Worm (Caenorhabditis elegans) whole organism, L4 larva: ENCODE results near the gene pho-8.

Experiments
- D1046.2 ChIP-seq: fragments of 200-800 bp; sonication (Bioruptor generic); IDR thresholded peaks from 2 replicates; pipeline ENCODE4 v1.3.6; 2022; ENCODE audit warnings: missing genetic modification characterization, missing compliant biosample characterization
- F44E2.7 ChIP-seq: fragments of 200-800 bp; sonication (Bioruptor generic); IDR thresholded peaks from 2 replicates; pipeline ENCODE4 v2.1.2; 2022; ENCODE audit warnings: missing genetic modification characterization, missing compliant biosample characterization
- Y48G9A.11 ChIP-seq: fragments of 200-800 bp; sonication (Bioruptor generic); IDR thresholded peaks from 2 replicates; pipeline ENCODE4 v1.3.6; 2022; ENCODE audit warnings: missing genetic modification reagents, missing genetic modification characterization, missing compliant biosample characterization
- ZK337.2 ChIP-seq: fragments of 200-800 bp; sonication (Bioruptor generic); IDR thresholded peaks from 2 replicates; pipeline ENCODE4 v1.3.6; 2022; ENCODE audit warnings: missing genetic modification reagents, missing genetic modification characterization, missing compliant biosample characterization
- aha-1 ChIP-seq: fragments of 150-350 bp; peaks from one replicate; lab custom pipeline; 2014; ENCODE audit warnings: missing biosample characterization, missing genetic modification characterization
- aly-2 ChIP-seq: sonication (generic microtip); optimal IDR thresholded peaks from 2 replicates; lab custom pipeline; 2018; ENCODE audit warnings: missing biosample characterization, missing genetic modification characterization
- ama-1 ChIP-seq: fragments of 150-350 bp; optimal IDR thresholded peaks from 2 replicates; lab custom pipeline; 2014; ENCODE audit warnings: inconsistent platforms, mixed read lengths
- arid-1 ChIP-seq: fragments of 200-800 bp; sonication (Bioruptor generic); conservative IDR thresholded peaks from 2 replicates; pipeline ENCODE4 v1.3.6; 2022; ENCODE audit warnings: missing genetic modification reagents, missing genetic modification characterization, missing compliant biosample characterization
- ceh-32 ChIP-seq: sonication (generic microtip); optimal IDR thresholded peaks from 2 replicates; lab custom pipeline; 2016; ENCODE audit warnings: mild to moderate bottlenecking, missing genetic modification characterization, missing compliant biosample characterization; ENCODE audit not compliant: poor library complexity
- ceh-44 ChIP-seq: fragments of 200-800 bp; sonication (Bioruptor generic); IDR thresholded peaks from 2 replicates; pipeline ENCODE4 v1.3.6; 2022; ENCODE audit warnings: missing genetic modification reagents, missing genetic modification characterization, missing compliant biosample characterization
- ceh-62 ChIP-seq: sonication (generic microtip); optimal IDR thresholded peaks from 2 replicates; lab custom pipeline; 2017; ENCODE audit warnings: missing biosample characterization, missing genetic modification characterization
- ceh-82 ChIP-seq: sonication (generic microtip); optimal IDR thresholded peaks from 2 replicates; lab custom pipeline; 2017; ENCODE audit warnings: missing biosample characterization, missing genetic modification characterization
- cey-2 ChIP-seq: sonication (generic microtip); optimal IDR thresholded peaks from 3 replicates; lab custom pipeline; 2017; ENCODE audit warnings: missing genetic modification characterization, mild to moderate bottlenecking, missing compliant biosample characterization, antibody characterized with exemption, borderline replicate concordance; ENCODE audit not compliant: insufficient read depth
- daf-16 ChIP-seq, 3 experiments: sonication (generic microtip); optimal IDR thresholded peaks; 2 replicates each; lab custom pipeline; 2016 to 2017; ENCODE audit warnings: missing genetic modification characterization in 3 of 3, missing genetic modification reagents in 3 of 3, mild to moderate bottlenecking in 2 of 3, missing compliant biosample characterization in 2 of 3, missing biosample characterization in 1 of 3, moderate library complexity in 1 of 3
- dmd-6 ChIP-seq: fragments of 200-800 bp; sonication (Bioruptor generic); IDR thresholded peaks from 2 replicates; pipeline ENCODE4 v1.3.6; 2022; ENCODE audit warnings: missing genetic modification reagents, missing genetic modification characterization, missing compliant biosample characterization
- dve-1 ChIP-seq: sonication (generic microtip); optimal IDR thresholded peaks from 2 replicates; lab custom pipeline; 2017; ENCODE audit warnings: antibody characterized with exemption, mild to moderate bottlenecking, missing genetic modification characterization, missing compliant biosample characterization; ENCODE audit not compliant: insufficient read depth
- egl-27 ChIP-seq: sonication (generic microtip); optimal IDR thresholded peaks from 3 replicates; lab custom pipeline; 2017; ENCODE audit warnings: missing biosample characterization, missing genetic modification reagents, missing genetic modification characterization
- egl-43 ChIP-seq: fragments of 200-800 bp; sonication (Bioruptor generic); IDR thresholded peaks from 2 replicates; pipeline ENCODE4 v1.3.6; 2022; ENCODE audit warnings: missing genetic modification reagents, missing genetic modification characterization, missing compliant biosample characterization
- fos-1 ChIP-seq: fragments of 150-350 bp; optimal IDR thresholded peaks from 2 replicates; lab custom pipeline; 2014; ENCODE audit warnings: missing biosample characterization, missing genetic modification characterization
- hlh-11 ChIP-seq: fragments of 200-800 bp; sonication (Bioruptor generic); optimal IDR thresholded peaks from 2 replicates; lab custom pipeline; 2018; ENCODE audit warnings: mild to moderate bottlenecking, missing genetic modification characterization, missing compliant biosample characterization
- hmg-1.1 ChIP-seq: fragments of 200-800 bp; sonication (Bioruptor generic); IDR thresholded peaks from 2 replicates; pipeline ENCODE4 v1.3.6; 2022; ENCODE audit warnings: missing genetic modification reagents, missing genetic modification characterization, missing compliant biosample characterization
- lin-39 ChIP-seq: fragments of 150-350 bp; optimal IDR thresholded peaks from 2 replicates; lab custom pipeline; 2014; ENCODE audit warnings: missing biosample characterization, missing genetic modification reagents, missing genetic modification characterization
- lsy-2 ChIP-seq, 2 experiments: fragments of 150-350 bp in 1 of 2; sonication (generic microtip) in 1 of 2; optimal IDR thresholded peaks; 2 replicates each; lab custom pipeline; 2014 to 2017; ENCODE audit warnings: missing biosample characterization in 2 of 2, missing genetic modification characterization in 2 of 2
- mdt-29 ChIP-seq: fragments of 200-800 bp; sonication (Bioruptor generic); IDR thresholded peaks from 2 replicates; pipeline ENCODE4 v1.3.6; 2022; ENCODE audit warnings: missing genetic modification reagents, missing genetic modification characterization, missing compliant biosample characterization
- nhr-25 ChIP-seq: sonication (generic microtip); optimal IDR thresholded peaks from 2 replicates; lab custom pipeline; 2017; ENCODE audit warnings: missing genetic modification characterization, mild to moderate bottlenecking, missing compliant biosample characterization, antibody characterized with exemption, moderate library complexity, borderline replicate concordance; ENCODE audit not compliant: insufficient read depth
- nhr-28 ChIP-seq: fragments of 150-350 bp; optimal IDR thresholded peaks from 2 replicates; lab custom pipeline; 2014; ENCODE audit warnings: missing biosample characterization, missing genetic modification characterization
- nhr-48 ChIP-seq: sonication (generic microtip); optimal IDR thresholded peaks from 2 replicates; lab custom pipeline; 2016; ENCODE audit warnings: mild to moderate bottlenecking, missing genetic modification characterization, missing compliant biosample characterization
- nhr-77 ChIP-seq: fragments of 150-350 bp; optimal IDR thresholded peaks from 2 replicates; lab custom pipeline; 2014; ENCODE audit warnings: missing biosample characterization, missing genetic modification characterization
- pha-4 ChIP-seq, 2 experiments: fragments of 150-350 bp in 1 of 2; fragments of 200-800 bp in 1 of 2; sonication (Bioruptor generic) in 1 of 2; IDR thresholded peaks in 1 of 2; optimal IDR thresholded peaks in 1 of 2; 2 replicates each; pipeline versions ENCODE4 v1.3.6 to Lab custom; 2014 to 2022; ENCODE audit warnings: missing genetic modification characterization in 2 of 2, missing genetic modification reagents in 2 of 2, missing biosample characterization in 1 of 2, missing compliant biosample characterization in 1 of 2
- pqm-1 ChIP-seq: sonication (generic microtip); optimal IDR thresholded peaks from 2 replicates; lab custom pipeline; 2017; ENCODE audit warnings: missing biosample characterization, missing genetic modification characterization
- set-16 ChIP-seq: fragments of 200-800 bp; sonication (Bioruptor generic); IDR thresholded peaks from 2 replicates; pipeline ENCODE4 v1.3.6; 2022; ENCODE audit warnings: missing genetic modification reagents, missing genetic modification characterization, missing compliant biosample characterization
- tra-1 ChIP-seq: fragments of 200-800 bp; sonication (Bioruptor generic); IDR thresholded peaks from 2 replicates; pipeline ENCODE4 v1.3.6; 2022; ENCODE audit warnings: missing genetic modification reagents, missing genetic modification characterization, missing compliant biosample characterization
- unc-62 ChIP-seq, 3 experiments: fragments of 150-350 bp in 1 of 3; sonication (generic microtip); optimal IDR thresholded peaks in 2 of 3; peaks in 1 of 3; 1 replicate in 1 of 3; 2 replicates in 2 of 3; lab custom pipeline; 2014 to 2017; ENCODE audit warnings: missing biosample characterization in 3 of 3, missing genetic modification characterization in 3 of 3, missing genetic modification reagents in 3 of 3, missing genotype in 1 of 3
- vab-7 ChIP-seq: fragments of 200-800 bp; sonication (Bioruptor generic); IDR thresholded peaks from 2 replicates; pipeline ENCODE4 v1.3.6; 2022; ENCODE audit warnings: missing genetic modification reagents, missing genetic modification characterization, missing compliant biosample characterization
- zfp-2 ChIP-seq: sonication (generic microtip); optimal IDR thresholded peaks from 2 replicates; lab custom pipeline; 2016; ENCODE audit warnings: mild to moderate bottlenecking, missing genetic modification characterization, missing compliant biosample characterization
- zfp-3 ChIP-seq: fragments of 200-800 bp; sonication (Bioruptor generic); conservative IDR thresholded peaks from 2 replicates; pipeline ENCODE4 v1.3.6; 2022; ENCODE audit warnings: missing genetic modification reagents, missing genetic modification characterization, missing compliant biosample characterization
- zip-2 ChIP-seq: fragments of 150-350 bp; optimal IDR thresholded peaks from 2 replicates; lab custom pipeline; 2014; ENCODE audit warnings: missing biosample characterization, missing genetic modification characterization

Gene pho-8

DNA sequence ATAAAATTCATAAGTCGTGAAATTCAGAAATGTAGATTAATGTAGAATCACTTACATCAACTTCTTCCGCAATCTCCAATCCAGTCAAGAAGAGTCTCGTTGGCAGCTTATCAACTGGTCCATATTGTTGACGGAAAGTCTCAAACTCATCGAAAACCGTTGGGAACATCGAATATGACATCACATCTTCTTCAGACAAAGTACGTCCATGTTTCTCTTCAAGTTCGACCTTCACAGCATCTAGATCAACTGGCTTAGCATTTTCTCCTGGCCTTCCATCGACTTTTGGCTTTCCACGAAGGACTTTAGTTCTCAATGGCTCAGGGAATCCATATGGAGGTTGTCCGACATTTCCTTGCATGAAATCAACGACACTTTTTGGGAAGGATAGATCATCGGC lies 14.6 kb upstream of the pho-8 start:
- TF ChIP-seq unc-62 (GFP tag; optimal IDR thresholded peaks at IDR 0.05 in 1 of 2; lab: Kevin White, UChicago) (peak in 1 of 2 experiments; percentile 44), unc-62 (tag; optimal IDR thresholded peaks at IDR 0.05; lab: Kevin White, UChicago) (no peak), aly-2 (tag; lab: Kevin White, UChicago) (no peak)

DNA sequence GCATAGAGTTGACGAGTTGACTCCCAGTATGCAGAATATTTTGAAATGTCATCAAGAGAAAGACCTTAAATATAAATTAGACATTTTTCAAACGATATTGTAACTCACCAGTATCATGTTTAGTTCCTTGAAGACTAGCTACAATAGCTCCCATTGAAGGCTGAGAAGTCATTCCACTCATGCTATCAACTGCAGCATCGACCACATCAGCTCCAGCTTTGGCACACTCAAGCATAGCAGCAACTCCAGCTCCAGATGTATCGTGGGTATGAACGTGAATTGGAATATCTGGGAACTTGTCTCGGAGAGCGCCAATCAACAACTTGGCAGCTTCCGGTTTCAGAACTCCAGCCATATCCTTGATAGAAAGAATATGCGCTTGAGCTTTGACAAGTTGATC lies 14.0 kb upstream of the pho-8 start:
- TF ChIP-seq ama-1 (lab: Kevin White, UChicago) (no peak), fos-1 (no peak), aha-1 (tag; lab: Kevin White, UChicago) (peak; percentile 76), pha-4 (GFP tag; IDR thresholded peaks at IDR 0.05; lab: Robert Waterston, UW) (no peak), pha-4 (tag; optimal IDR thresholded peaks at IDR 0.05; lab: Kevin White, UChicago) (no peak), egl-27 (tag; lab: Kevin White, UChicago) (no peak), ceh-82 (no peak), Y48G9A.11 (GFP tag; lab: Robert Waterston, UW) (no peak), cey-2 (tag; lab: Kevin White, UChicago) (no peak), lin-39 (tag; lab: Kevin White, UChicago) (no peak), hmg-1.1 (GFP tag; lab: Robert Waterston, UW) (no peak), ceh-32 (no peak), nhr-48 (tag; lab: Kevin White, UChicago) (no peak), nhr-28 (tag; lab: Kevin White, UChicago) (no peak), D1046.2 (GFP tag; lab: Robert Waterston, UW) (no peak), vab-7 (0 out of 2 replicates have a peak, but pooled peaks have one; percentile 2), arid-1 (no peak), egl-43 (GFP tag; lab: Robert Waterston, UW) (no peak), daf-16 (GFP tag; optimal IDR thresholded peaks at IDR 0.05; lab: Kevin White, UChicago) (no peak), daf-16 (tag; optimal IDR thresholded peaks at IDR 0.05; lab: Kevin White, UChicago) (peak; percentile 4), nhr-25 (tag; lab: Kevin White, UChicago) (no peak), zfp-2 (tag; lab: Kevin White, UChicago) (no peak), F44E2.7 (GFP tag; lab: Robert Waterston, UW) (no peak), lsy-2 (tag; optimal IDR thresholded peaks at IDR 0.05; lab: Kevin White, UChicago) (no peak)

DNA sequence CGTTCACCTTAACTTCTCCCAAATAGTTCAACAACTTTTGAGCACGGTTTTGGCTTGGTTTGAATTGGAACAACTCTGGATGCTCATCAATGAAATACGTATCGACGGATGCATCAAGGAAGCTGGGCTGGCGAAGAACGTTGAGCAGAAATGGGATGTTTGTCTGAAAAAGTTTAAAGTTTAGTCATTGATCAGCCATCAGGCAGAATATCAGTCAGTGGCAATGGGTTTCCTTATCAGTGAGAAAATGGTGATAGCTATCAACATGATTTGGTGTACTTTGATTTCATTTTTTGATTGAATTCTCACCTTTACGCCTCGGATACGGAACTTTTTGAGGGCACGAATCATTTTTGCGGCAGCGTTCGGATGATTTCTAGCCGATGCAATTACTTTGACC lies 12.9 kb upstream of the pho-8 start:
- TF ChIP-seq hlh-11 (tag; lab: Kevin White, UChicago) = peak; percentile 35
- 0 out of 2 replicates have a peak, but pooled peaks have one; percentile 31 for TF ChIP-seq zfp-3 (GFP tag; lab: Robert Waterston, UW)
- peak; percentile 43; the same call in 1 of the 2 replicates for TF ChIP-seq mdt-29 (GFP tag; lab: Robert Waterston, UW)
- TF ChIP-seq nhr-28 (tag; lab: Kevin White, UChicago) = peak; percentile 68
- TF ChIP-seq dve-1 = peak; percentile 32
- no peak for TF ChIP-seq set-16 (GFP tag; lab: Robert Waterston, UW)
- no peak for TF ChIP-seq daf-16 (GFP tag; optimal IDR thresholded peaks at IDR 0.05; lab: Kevin White, UChicago)
- peak; percentile 23 for TF ChIP-seq daf-16 (tag; optimal IDR thresholded peaks at IDR 0.05; lab: Kevin White, UChicago)
- TF ChIP-seq zip-2 (tag; lab: Kevin White, UChicago) = no peak
- peak; percentile 28 for TF ChIP-seq nhr-77 (tag; lab: Kevin White, UChicago)
- TF ChIP-seq ZK337.2 (GFP tag; lab: Robert Waterston, UW) = no peak
- TF ChIP-seq dmd-6 (GFP tag; lab: Robert Waterston, UW) = peak; percentile 57
- peak; percentile 96 for TF ChIP-seq aha-1 (tag; lab: Kevin White, UChicago)
- no peak for TF ChIP-seq ceh-62 (tag; lab: Kevin White, UChicago)
- TF ChIP-seq F44E2.7 (GFP tag; lab: Robert Waterston, UW) = no peak
- peak; percentile 54 for TF ChIP-seq pqm-1 (tag; lab: Kevin White, UChicago)
- TF ChIP-seq tra-1 (GFP tag; lab: Robert Waterston, UW) = no peak
- TF ChIP-seq ceh-44 (GFP tag; lab: Robert Waterston, UW) = no peak
